Fruit fly (Drosophila melanogaster): ENCODE results near the gene csw.

- TF ChIP-seq CG8478 (optimal IDR thresholded peaks at IDR 0.05) (no peak), CTCF (optimal IDR thresholded peaks at IDR 0.05) (no peak)
These were observed 68.3 kb downstream of the csw start, which contains the start of the genes Cyp4d1 and CG3630 for dm6 chrX:2162130-2162907.

Measured in S2 (cell line).